Worm (Caenorhabditis elegans) whole organism, L4/young adult: ENCODE results near the gene F16G10.5.

Experiments
- W03F9.2 ChIP-seq: fragments of 150-350 bp; optimal IDR thresholded peaks from 2 replicates; lab custom pipeline; 2014; ENCODE audit warnings: missing biosample characterization, missing genetic modification characterization
- dao-5 ChIP-seq: sonication (generic microtip); optimal IDR thresholded peaks from 2 replicates; lab custom pipeline; 2016; ENCODE audit warnings: missing genotype, missing genetic modification characterization, moderate library complexity, missing compliant biosample characterization
- him-1 ChIP-seq: sonication (generic microtip); optimal IDR thresholded peaks from 2 replicates; lab custom pipeline; 2016; ENCODE audit warnings: missing genotype, missing genetic modification reagents, missing genetic modification characterization, missing compliant biosample characterization

- no peak for TF ChIP-seq him-1 (tag; lab: Kevin White, UChicago)
- no peak for TF ChIP-seq W03F9.2 (tag; lab: Kevin White, UChicago)
- no peak for TF ChIP-seq dao-5
These were observed 31.5 kb upstream of the F16G10.5 start, which contains the start of gene F43C11.7 for ce11 chrII:2335572-2335971.
